Worm (Caenorhabditis elegans) whole organism, mixed stage, embryonic: Measurements from ENCODE around the gene algn-11.

ENCODE experiments used
- M03D4.4 ChIP-seq: sonication (generic microtip); optimal IDR thresholded peaks from 2 replicates; lab custom pipeline; 2017; ENCODE audit warnings: mild to moderate bottlenecking, missing genetic modification characterization, missing compliant biosample characterization
- bed-3 ChIP-seq: fragments of 200-800 bp; sonication (Bioruptor generic); optimal IDR thresholded peaks from 3 replicates; lab custom pipeline; 2018; ENCODE audit warnings: mild to moderate bottlenecking, missing genetic modification characterization, moderate library complexity, missing compliant biosample characterization
- blmp-1 ChIP-seq: fragments of 150-350 bp; optimal IDR thresholded peaks from 2 replicates; lab custom pipeline; 2014; ENCODE audit warnings: missing biosample characterization, missing genetic modification characterization
- ceh-43 ChIP-seq: fragments of 200-800 bp; sonication (Bioruptor generic); optimal IDR thresholded peaks from 2 replicates; lab custom pipeline; 2018; ENCODE audit warnings: mild to moderate bottlenecking, missing genetic modification characterization, moderate library complexity, missing compliant biosample characterization
- ceh-83 ChIP-seq: fragments of 200-800 bp; sonication (Bioruptor generic); optimal IDR thresholded peaks from 2 replicates; lab custom pipeline; 2018; ENCODE audit warnings: mild to moderate bottlenecking, missing genetic modification characterization, missing compliant biosample characterization
- drap-1 ChIP-seq: fragments of 200-800 bp; sonication (Bioruptor generic); optimal IDR thresholded peaks from 3 replicates; lab custom pipeline; 2018; ENCODE audit warnings: mild to moderate bottlenecking, missing genetic modification characterization, missing compliant biosample characterization
- elt-1 ChIP-seq: sonication (generic microtip); optimal IDR thresholded peaks from 2 replicates; lab custom pipeline; 2017; ENCODE audit warnings: missing genetic modification characterization, mild to moderate bottlenecking, missing compliant biosample characterization, antibody characterized with exemption, moderate library complexity, borderline replicate concordance; ENCODE audit not compliant: insufficient read depth
- elt-3 ChIP-seq: fragments of 150-350 bp; optimal IDR thresholded peaks from 2 replicates; lab custom pipeline; 2014; ENCODE audit warnings: missing biosample characterization, missing genetic modification characterization
- flh-1 ChIP-seq: fragments of 200-800 bp; sonication (Bioruptor generic); optimal IDR thresholded peaks from 2 replicates; lab custom pipeline; 2018; ENCODE audit warnings: mild to moderate bottlenecking, missing genetic modification characterization, moderate library complexity, missing compliant biosample characterization
- ham-2 ChIP-seq: fragments of 200-800 bp; sonication (Bioruptor generic); optimal IDR thresholded peaks from 2 replicates; lab custom pipeline; 2018; ENCODE audit warnings: mild to moderate bottlenecking, missing genetic modification characterization, missing compliant biosample characterization
- hlh-1 ChIP-seq: fragments of 150-350 bp; optimal IDR thresholded peaks from 2 replicates; lab custom pipeline; 2014; ENCODE audit warnings: missing biosample characterization, missing genetic modification reagents, missing genetic modification characterization
- lin-32 ChIP-seq: fragments of 200-800 bp; sonication (Bioruptor generic); optimal IDR thresholded peaks from 2 replicates; lab custom pipeline; 2018; ENCODE audit warnings: mild to moderate bottlenecking, missing genetic modification characterization, missing compliant biosample characterization
- lsy-2 ChIP-seq: fragments of 150-350 bp; optimal IDR thresholded peaks from 2 replicates; lab custom pipeline; 2014; ENCODE audit warnings: missing biosample characterization, missing genetic modification characterization
- mab-5 ChIP-seq: fragments of 150-350 bp; optimal IDR thresholded peaks from 2 replicates; lab custom pipeline; 2014; ENCODE audit warnings: missing biosample characterization, missing genetic modification characterization
- mep-1 ChIP-seq: fragments of 150-350 bp; optimal IDR thresholded peaks from 2 replicates; lab custom pipeline; 2017; ENCODE audit warnings: missing biosample characterization, missing genetic modification reagents, missing genetic modification characterization, inconsistent platforms
- mls-2 ChIP-seq: sonication (generic microtip); optimal IDR thresholded peaks from 2 replicates; lab custom pipeline; 2016; ENCODE audit warnings: mild to moderate bottlenecking, missing genetic modification characterization, moderate library complexity, missing compliant biosample characterization
- nhr-12 ChIP-seq: fragments of 150-350 bp; optimal IDR thresholded peaks from 2 replicates; lab custom pipeline; 2014; ENCODE audit warnings: missing biosample characterization, missing genetic modification characterization
- nhr-2 ChIP-seq: fragments of 150-350 bp; optimal IDR thresholded peaks from 2 replicates; lab custom pipeline; 2014; ENCODE audit warnings: missing biosample characterization, missing genetic modification characterization
- nhr-237 ChIP-seq: fragments of 150-350 bp; optimal IDR thresholded peaks from 2 replicates; lab custom pipeline; 2014; ENCODE audit warnings: missing biosample characterization, missing genetic modification characterization
- nhr-28 ChIP-seq: fragments of 150-350 bp; optimal IDR thresholded peaks from 2 replicates; lab custom pipeline; 2014; ENCODE audit warnings: missing biosample characterization, missing genetic modification characterization
- nhr-76 ChIP-seq: sonication (generic microtip); optimal IDR thresholded peaks from 2 replicates; lab custom pipeline; 2017; ENCODE audit warnings: missing biosample characterization, missing genetic modification characterization
- pha-4 ChIP-seq: fragments of 150-350 bp; optimal IDR thresholded peaks from 2 replicates; lab custom pipeline; 2018; ENCODE audit warnings: missing biosample characterization, missing genetic modification reagents, missing genetic modification characterization
- sem-2 ChIP-seq: fragments of 200-800 bp; sonication (Bioruptor generic); optimal IDR thresholded peaks from 2 replicates; lab custom pipeline; 2018; ENCODE audit warnings: mild to moderate bottlenecking, missing genetic modification characterization, missing compliant biosample characterization
- snpc-4 ChIP-seq: fragments of 150-350 bp; optimal IDR thresholded peaks from 2 replicates; lab custom pipeline; 2014; ENCODE audit warnings: missing biosample characterization, missing genetic modification characterization
- sptf-1 ChIP-seq: sonication (generic microtip); optimal IDR thresholded peaks from 2 replicates; lab custom pipeline; 2017; ENCODE audit warnings: mild to moderate bottlenecking, missing genetic modification characterization, moderate library complexity, missing compliant biosample characterization
- tbx-8 ChIP-seq: fragments of 200-800 bp; sonication (Bioruptor generic); optimal IDR thresholded peaks from 2 replicates; lab custom pipeline; 2018; ENCODE audit warnings: mild to moderate bottlenecking, missing genetic modification characterization, moderate library complexity, missing compliant biosample characterization
- unc-120 ChIP-seq: sonication (generic microtip); optimal IDR thresholded peaks from 2 replicates; lab custom pipeline; 2017; ENCODE audit warnings: missing genetic modification characterization, missing compliant biosample characterization; ENCODE audit not compliant: poor library complexity, severe bottlenecking
- unc-39 ChIP-seq: fragments of 150-350 bp; optimal IDR thresholded peaks from 2 replicates; lab custom pipeline; 2014; ENCODE audit warnings: missing biosample characterization, missing genetic modification characterization
- unc-62 ChIP-seq: fragments of 150-350 bp; optimal IDR thresholded peaks from 2 replicates; lab custom pipeline; 2014; ENCODE audit warnings: missing biosample characterization, missing genetic modification reagents, missing genetic modification characterization
- zip-8 ChIP-seq: fragments of 150-350 bp; optimal IDR thresholded peaks from 2 replicates; lab custom pipeline; 2014; ENCODE audit warnings: missing biosample characterization, missing genetic modification characterization
- ztf-11 ChIP-seq: fragments of 150-350 bp; optimal IDR thresholded peaks from 2 replicates; lab custom pipeline; 2014; ENCODE audit warnings: missing biosample characterization, missing genetic modification characterization

Gene algn-11

ce11 chrIII:7310662-7311340 is 20.4 kb upstream of the algn-11 start, which contains the start of the genes F56C9.6 and F56C9.3:
Gene F56C9.6, minus strand, starts transcription at chrIII:7310773.
Gene F56C9.3, plus strand, starts transcription at chrIII:7311290.
- TF ChIP-seq M03D4.4 (tag; lab: Kevin White, UChicago) (no peak), nhr-28 (tag; lab: Kevin White, UChicago) (no peak), elt-1 (tag; lab: Kevin White, UChicago) (no peak), mls-2 (no peak), flh-1 (no peak), elt-3 (tag; lab: Kevin White, UChicago) (no peak), blmp-1 (tag; lab: Kevin White, UChicago) (no peak), drap-1 (GFP tag; lab: Kevin White, UChicago) (no peak), unc-62 (no peak), nhr-12 (tag; lab: Kevin White, UChicago) (no peak), lin-32 (GFP tag; lab: Kevin White, UChicago) (no peak), unc-120 (tag; lab: Kevin White, UChicago) (no peak), nhr-2 (no peak), zip-8 (no peak), nhr-237 (tag; lab: Kevin White, UChicago) (no peak), tbx-8 (GFP tag; lab: Kevin White, UChicago) (no peak), bed-3 (GFP tag; lab: Kevin White, UChicago) (no peak), ceh-83 (GFP tag; lab: Kevin White, UChicago) (no peak)

- TF ChIP-seq sptf-1 (tag; lab: Kevin White, UChicago): no peak
- no peak for TF ChIP-seq mab-5
- TF ChIP-seq unc-120 (tag; lab: Kevin White, UChicago): no peak
- no peak for TF ChIP-seq mls-2
- TF ChIP-seq pha-4: no peak
- no peak for TF ChIP-seq unc-39
- TF ChIP-seq ztf-11 (tag; lab: Kevin White, UChicago): no peak
- TF ChIP-seq mep-1 (tag; lab: Kevin White, UChicago): no peak
- TF ChIP-seq ceh-83 (GFP tag; lab: Kevin White, UChicago): no peak
- TF ChIP-seq nhr-76 (tag; lab: Kevin White, UChicago): no peak
- TF ChIP-seq ceh-43 (GFP tag; lab: Kevin White, UChicago): no peak
- TF ChIP-seq drap-1 (GFP tag; lab: Kevin White, UChicago): no peak
- TF ChIP-seq blmp-1 (tag; lab: Kevin White, UChicago): no peak
Measured at ce11 chrIII:7308600-7309109, 18.3 kb upstream of the algn-11 start, which contains the start of gene acbp-4. Gene acbp-4, minus strand, starts transcription at chrIII:7309109.

ce11 chrIII:7305649-7305977 is 15.3 kb upstream of the algn-11 start:
- TF ChIP-seq unc-62: no peak
- TF ChIP-seq ceh-43 (GFP tag; lab: Kevin White, UChicago): no peak
- TF ChIP-seq sem-2 (GFP tag; lab: Kevin White, UChicago): no peak
- no peak for TF ChIP-seq ztf-11 (tag; lab: Kevin White, UChicago)
- no peak for TF ChIP-seq nhr-76 (tag; lab: Kevin White, UChicago)
- no peak for TF ChIP-seq blmp-1 (tag; lab: Kevin White, UChicago)
- TF ChIP-seq hlh-1: no peak
- TF ChIP-seq unc-39: no peak
- TF ChIP-seq ham-2: no peak
- no peak for TF ChIP-seq mep-1 (tag; lab: Kevin White, UChicago)
- TF ChIP-seq elt-1 (tag; lab: Kevin White, UChicago): no peak
- no peak for TF ChIP-seq snpc-4
- TF ChIP-seq lsy-2 (tag; lab: Kevin White, UChicago): no peak
- no peak for TF ChIP-seq mab-5
- no peak for TF ChIP-seq nhr-28 (tag; lab: Kevin White, UChicago)
- TF ChIP-seq bed-3 (GFP tag; lab: Kevin White, UChicago): no peak
- TF ChIP-seq sptf-1 (tag; lab: Kevin White, UChicago): no peak

ce11 chrIII:7304961-7305648 is 14.7 kb upstream of the algn-11 start:
- TF ChIP-seq pha-4: no peak
- TF ChIP-seq elt-1 (tag; lab: Kevin White, UChicago): peak; percentile 44
